Worm (Caenorhabditis elegans) whole organism, early embryonic: ENCODE measurements around the gene idpp-15.
A peak's percentile ranks its signal among the peaks of the same experiment; 100 is the strongest.

Experiments
- B0310.2 ChIP-seq: sonication (generic microtip); optimal IDR thresholded peaks from 2 replicates; lab custom pipeline; 2016; ENCODE audit warnings: mild to moderate bottlenecking, missing genetic modification characterization, missing compliant biosample characterization
- F13C5.2 ChIP-seq: sonication (generic microtip); optimal IDR thresholded peaks from 2 replicates; lab custom pipeline; 2017; ENCODE audit warnings: mild to moderate bottlenecking, missing genetic modification characterization, inconsistent platforms, missing compliant biosample characterization
- aly-1 ChIP-seq: sonication (generic microtip); optimal IDR thresholded peaks from 2 replicates; lab custom pipeline; 2016; ENCODE audit warnings: missing genetic modification characterization, missing compliant biosample characterization
- ama-1 ChIP-seq: fragments of 150-350 bp; optimal IDR thresholded peaks from 2 replicates; lab custom pipeline; 2014
- ceh-13 ChIP-seq: fragments of 200-800 bp; sonication (Bioruptor generic); optimal IDR thresholded peaks from 2 replicates; lab custom pipeline; 2018; ENCODE audit warnings: mild to moderate bottlenecking, missing genetic modification characterization, missing compliant biosample characterization
- ceh-36 ChIP-seq: sonication (generic microtip); optimal IDR thresholded peaks from 2 replicates; lab custom pipeline; 2016; ENCODE audit warnings: missing genetic modification characterization, inconsistent platforms, missing compliant biosample characterization
- ets-7 ChIP-seq: sonication (generic microtip); optimal IDR thresholded peaks from 2 replicates; lab custom pipeline; 2016; ENCODE audit warnings: missing genotype, missing genetic modification characterization, missing compliant biosample characterization
- flt-1 ChIP-seq: fragments of 200-800 bp; sonication (Bioruptor generic); IDR thresholded peaks from 2 replicates; pipeline ENCODE4 v1.3.6; 2022; ENCODE audit warnings: missing genetic modification characterization, missing compliant biosample characterization
- hmbx-1 ChIP-seq: sonication (generic microtip); optimal IDR thresholded peaks from 2 replicates; lab custom pipeline; 2016; ENCODE audit warnings: mild to moderate bottlenecking, missing genetic modification characterization, missing compliant biosample characterization
- hmg-4 ChIP-seq: fragments of 200-800 bp; sonication (Bioruptor generic); optimal IDR thresholded peaks from 2 replicates; lab custom pipeline; 2018; ENCODE audit warnings: mild to moderate bottlenecking, missing genetic modification characterization, missing compliant biosample characterization
- hnd-1 ChIP-seq: sonication (generic microtip); optimal IDR thresholded peaks from 2 replicates; lab custom pipeline; 2016; ENCODE audit warnings: missing genetic modification characterization, missing compliant biosample characterization
- pes-1 ChIP-seq: fragments of 200-800 bp; sonication (Bioruptor generic); IDR thresholded peaks from 2 replicates; pipeline ENCODE4 v1.3.6; 2022; ENCODE audit warnings: missing genetic modification reagents, missing genetic modification characterization, missing compliant biosample characterization
- scrt-1 ChIP-seq: fragments of 200-800 bp; sonication (Bioruptor generic); IDR thresholded peaks from 2 replicates; pipeline ENCODE4 v1.3.6; 2022; ENCODE audit warnings: missing genetic modification characterization, missing compliant biosample characterization
- sea-1 ChIP-seq: fragments of 200-800 bp; sonication (Bioruptor generic); conservative IDR thresholded peaks from 2 replicates; pipeline ENCODE4 v1.3.6; 2022; ENCODE audit warnings: missing genetic modification characterization, missing compliant biosample characterization
- tbx-11 ChIP-seq: fragments of 200-800 bp; sonication (Bioruptor generic); IDR thresholded peaks from 2 replicates; pipeline ENCODE4 v1.3.6; 2022; ENCODE audit warnings: missing genetic modification characterization, missing compliant biosample characterization
- tbx-37 ChIP-seq: fragments of 200-800 bp; sonication (Bioruptor generic); conservative IDR thresholded peaks from 2 replicates; pipeline ENCODE4 v1.3.6; 2022; ENCODE audit warnings: missing genetic modification reagents, missing genetic modification characterization, missing compliant biosample characterization
- tra-4 ChIP-seq: sonication (generic microtip); optimal IDR thresholded peaks from 2 replicates; lab custom pipeline; 2017; ENCODE audit warnings: missing genetic modification characterization, missing compliant biosample characterization

The idpp-15 gene

DNA sequence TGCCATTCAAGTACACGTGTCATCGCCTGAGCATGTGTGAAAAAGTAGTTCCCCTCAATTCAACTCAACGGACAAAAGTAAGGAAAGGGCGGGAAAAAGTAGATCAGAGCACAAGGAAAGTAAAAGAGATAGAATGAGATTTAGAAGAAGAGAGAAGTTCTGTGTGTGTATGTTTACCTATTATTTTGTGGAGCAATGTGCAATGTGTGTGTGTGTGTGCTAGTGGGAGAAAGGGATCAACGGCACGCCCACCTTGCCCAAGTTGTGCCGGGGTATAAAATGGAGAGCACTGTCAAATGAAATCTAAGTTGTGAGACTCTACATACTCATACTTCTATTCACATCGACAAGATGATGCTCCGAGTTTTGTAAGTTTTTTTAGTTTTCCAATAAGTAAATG, at the start of gene idpp-15:
TSS of gene idpp-15 (plus strand) at position 301 of the 400 bp plus-strand sequence.
- TF ChIP-seq ceh-36 (no peak), hmg-4 (no peak), pes-1 (no peak), tra-4 (no peak), tbx-37 (GFP tag; lab: Robert Waterston, UW) (no peak), aly-1 (tag; lab: Kevin White, UChicago) (no peak), scrt-1 (GFP tag; lab: Robert Waterston, UW) (no peak), sea-1 (GFP tag; lab: Robert Waterston, UW) (no peak), F13C5.2 (no peak), hnd-1 (tag; lab: Kevin White, UChicago) (no peak), tbx-11 (GFP tag; lab: Robert Waterston, UW) (no peak), ets-7 (tag; lab: Kevin White, UChicago) (no peak), ama-1 (no peak), B0310.2 (no peak), flt-1 (GFP tag; lab: Robert Waterston, UW) (no peak), hmbx-1 (tag; lab: Kevin White, UChicago) (no peak), ceh-13 (GFP tag; lab: Kevin White, UChicago) (no peak)

DNA sequence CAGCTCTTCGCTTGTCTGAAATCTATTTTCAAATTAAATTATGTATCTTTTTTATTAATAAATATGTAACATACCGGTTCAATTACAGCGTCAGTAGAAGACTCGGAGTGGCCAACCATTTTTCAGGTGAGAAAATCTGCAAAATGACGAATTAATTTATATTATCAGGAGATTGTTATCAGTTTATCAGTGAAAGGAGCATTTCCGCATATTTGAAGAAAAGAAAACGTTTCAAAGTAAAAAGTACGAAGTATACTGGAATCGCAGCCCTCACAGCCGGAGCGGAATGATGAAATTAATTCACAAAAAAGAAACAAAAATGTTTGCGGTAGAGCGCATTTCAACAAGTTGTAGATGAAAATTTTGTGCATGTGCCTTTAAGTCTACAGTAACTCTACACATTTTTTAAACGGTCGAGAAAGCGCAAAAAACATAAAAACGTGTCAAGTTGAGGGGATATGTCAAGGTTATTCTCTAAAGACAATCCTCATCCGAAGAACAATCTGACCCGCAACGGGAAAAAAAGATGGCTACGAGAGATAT, 45.5 kb upstream of the idpp-15 start:
- no peak for TF ChIP-seq hmbx-1 (tag; lab: Kevin White, UChicago)
- no peak for TF ChIP-seq tra-4
- TF ChIP-seq hmg-4 = no peak
- TF ChIP-seq B0310.2 = no peak
- no peak for TF ChIP-seq tbx-11 (GFP tag; lab: Robert Waterston, UW)

DNA sequence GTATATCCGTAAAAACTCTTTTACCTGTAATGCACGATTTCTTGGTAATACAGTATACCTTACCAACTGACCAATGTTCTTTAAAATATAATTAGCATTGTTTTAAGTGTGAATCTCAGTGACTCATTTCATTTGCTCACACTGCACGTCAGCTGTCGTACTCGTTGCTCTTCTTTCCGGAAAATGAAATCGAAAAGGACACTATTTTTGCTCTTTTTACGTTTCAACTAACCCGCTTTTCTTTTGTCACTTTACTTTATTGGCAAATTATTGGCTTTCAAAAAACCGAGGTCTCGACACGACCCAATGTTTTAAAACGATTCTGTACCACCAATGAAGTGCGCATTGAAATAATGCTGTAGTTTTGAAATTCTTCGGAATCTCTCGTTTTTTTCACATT, 44.5 kb upstream of the idpp-15 start, which contains the start of gene F42H10.6:
TSS of gene F42H10.6 (minus strand) at position 101 of the 400 bp plus-strand sequence.
- TF ChIP-seq flt-1 (GFP tag; lab: Robert Waterston, UW) (no peak), hmbx-1 (tag; lab: Kevin White, UChicago) (no peak), hnd-1 (tag; lab: Kevin White, UChicago) (no peak)

DNA sequence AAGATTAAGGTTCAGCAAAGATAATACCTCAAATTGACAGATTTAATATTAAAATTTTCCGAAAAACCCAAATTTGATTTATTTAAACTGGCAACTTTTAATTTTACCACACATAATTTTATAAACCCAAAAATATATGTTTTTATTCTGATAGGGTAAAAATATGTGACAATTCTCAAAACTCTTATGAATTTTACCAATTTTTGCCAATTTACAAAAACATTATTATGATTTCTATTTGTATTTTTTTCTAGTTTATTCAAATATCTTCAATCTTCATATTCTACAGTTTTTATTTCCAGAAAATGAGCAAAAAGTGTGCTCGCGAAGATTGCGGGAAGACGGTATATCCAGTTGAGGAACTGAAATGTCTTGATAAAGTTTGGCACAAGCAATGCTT, 41.0 kb upstream of the idpp-15 start, which contains the start of gene F42H10.3:
TSS of gene F42H10.3 (plus strand) at position 301 of the 400 bp plus-strand sequence.
- TF ChIP-seq B0310.2 = no peak
- no peak for TF ChIP-seq tra-4
- no peak for TF ChIP-seq scrt-1 (GFP tag; lab: Robert Waterston, UW)
- no peak for TF ChIP-seq sea-1 (GFP tag; lab: Robert Waterston, UW)
- TF ChIP-seq hnd-1 (tag; lab: Kevin White, UChicago) = no peak
- no peak for TF ChIP-seq F13C5.2
- TF ChIP-seq flt-1 (GFP tag; lab: Robert Waterston, UW) = no peak
- no peak for TF ChIP-seq pes-1
- no peak for TF ChIP-seq ceh-13 (GFP tag; lab: Kevin White, UChicago)
- TF ChIP-seq hmbx-1 (tag; lab: Kevin White, UChicago) = no peak
- no peak for TF ChIP-seq ama-1
- TF ChIP-seq hmg-4 = no peak

DNA sequence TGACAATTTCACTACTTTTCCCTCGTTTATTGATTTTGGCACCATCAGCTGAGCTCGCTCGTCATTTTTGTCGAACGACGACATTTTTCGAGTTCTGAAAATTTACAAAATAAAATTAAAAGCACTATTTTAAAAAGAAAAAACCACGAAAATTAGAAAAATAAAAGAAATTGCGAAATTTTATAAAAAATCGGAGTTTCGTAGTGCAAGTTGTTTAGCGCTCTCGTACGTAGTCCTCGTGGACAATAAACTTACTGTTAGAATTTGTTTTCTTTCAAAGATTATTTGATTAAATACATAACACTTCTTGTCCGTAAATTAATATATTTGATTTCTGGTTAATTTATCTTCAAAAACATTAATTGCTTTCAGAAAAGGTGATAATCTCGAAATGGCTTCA, 34.6 kb upstream of the idpp-15 start, which contains the start of the genes ess-2 and F42H10.2:
TSS of gene ess-2 (minus strand) at position 99 of the 400 bp plus-strand sequence.
TSS of gene F42H10.2 (plus strand) at position 367 of the 400 bp plus-strand sequence.
- no peak for TF ChIP-seq pes-1

DNA sequence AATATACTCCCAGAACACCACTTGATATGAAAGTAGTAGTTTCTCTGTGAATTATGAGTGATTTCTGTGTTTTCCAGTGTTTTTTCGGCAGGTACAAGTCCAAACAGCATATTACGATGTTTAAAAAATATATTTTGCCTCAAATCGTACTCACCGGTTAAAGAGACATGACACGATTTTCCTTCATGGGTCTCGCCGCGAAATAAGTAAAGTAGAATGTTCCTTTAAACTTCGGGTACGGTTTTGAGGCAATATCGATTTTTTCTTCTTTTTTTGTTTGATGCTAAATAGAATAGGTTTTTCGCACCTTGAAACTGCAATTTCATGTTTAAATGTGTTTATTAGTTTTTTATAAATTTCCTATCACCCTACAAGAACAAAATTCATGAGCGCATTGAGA, 32.9 kb upstream of the idpp-15 start:
- TF ChIP-seq F13C5.2 = no peak
- no peak for TF ChIP-seq hnd-1 (tag; lab: Kevin White, UChicago)
- TF ChIP-seq pes-1 = no peak

DNA sequence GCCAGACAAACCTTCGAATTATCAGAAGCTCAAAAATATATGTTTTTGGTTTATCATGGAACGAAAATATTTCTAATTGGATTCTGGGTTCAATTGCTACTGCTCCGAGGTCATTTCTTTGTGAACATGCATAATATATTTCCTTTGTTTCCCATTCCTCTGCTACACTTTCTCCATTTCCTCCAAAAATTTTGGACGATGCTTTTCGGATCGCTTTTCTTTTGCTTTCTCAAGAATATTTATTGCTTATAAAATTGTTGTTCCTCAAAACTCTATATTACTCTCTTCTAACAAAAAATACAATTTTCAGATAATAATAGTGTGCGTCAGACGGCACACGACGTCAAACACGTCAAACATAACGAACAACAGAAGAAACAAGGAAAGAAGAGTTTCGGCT, 30.2 kb upstream of the idpp-15 start, which contains the start of gene pac-1:
TSS of gene pac-1 (plus strand) at position 301 of the 400 bp plus-strand sequence.
- no peak for TF ChIP-seq tra-4
- no peak for TF ChIP-seq hmbx-1 (tag; lab: Kevin White, UChicago)
- no peak for TF ChIP-seq ceh-36
- TF ChIP-seq scrt-1 (GFP tag; lab: Robert Waterston, UW) = no peak
- TF ChIP-seq hnd-1 (tag; lab: Kevin White, UChicago) = no peak
- TF ChIP-seq ets-7 (tag; lab: Kevin White, UChicago) = no peak
- TF ChIP-seq aly-1 (tag; lab: Kevin White, UChicago) = no peak
- TF ChIP-seq ceh-13 (GFP tag; lab: Kevin White, UChicago) = no peak
- no peak for TF ChIP-seq hmg-4
- no peak for TF ChIP-seq flt-1 (GFP tag; lab: Robert Waterston, UW)
- TF ChIP-seq B0310.2 = no peak
- no peak for TF ChIP-seq tbx-37 (GFP tag; lab: Robert Waterston, UW)
- no peak for TF ChIP-seq tbx-11 (GFP tag; lab: Robert Waterston, UW)
- TF ChIP-seq pes-1 = no peak
- TF ChIP-seq sea-1 (GFP tag; lab: Robert Waterston, UW) = no peak
- TF ChIP-seq F13C5.2 = no peak
- TF ChIP-seq ama-1 = no peak

DNA sequence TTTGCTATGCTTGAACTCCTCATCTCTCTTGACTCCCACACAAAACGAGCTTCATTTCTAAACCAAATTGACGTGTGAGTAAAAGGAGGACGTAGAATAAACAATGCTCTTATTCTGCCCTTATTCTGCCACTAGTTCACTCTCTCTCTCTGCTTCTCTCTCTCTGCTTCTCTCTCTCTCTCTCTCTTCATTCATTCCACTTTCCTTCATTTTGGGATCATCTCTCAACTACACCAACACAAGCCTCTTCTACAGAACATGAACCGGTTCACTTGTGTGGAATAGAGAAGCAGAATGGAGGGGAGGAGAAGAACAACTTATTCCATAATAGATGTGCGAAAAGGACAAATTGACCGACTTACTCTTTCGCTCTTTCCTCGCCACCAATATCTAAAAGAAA, 21.5 kb upstream of the idpp-15 start:
- TF ChIP-seq ets-7 (tag; lab: Kevin White, UChicago) (no peak), hmg-4 (peak; percentile 7)

DNA sequence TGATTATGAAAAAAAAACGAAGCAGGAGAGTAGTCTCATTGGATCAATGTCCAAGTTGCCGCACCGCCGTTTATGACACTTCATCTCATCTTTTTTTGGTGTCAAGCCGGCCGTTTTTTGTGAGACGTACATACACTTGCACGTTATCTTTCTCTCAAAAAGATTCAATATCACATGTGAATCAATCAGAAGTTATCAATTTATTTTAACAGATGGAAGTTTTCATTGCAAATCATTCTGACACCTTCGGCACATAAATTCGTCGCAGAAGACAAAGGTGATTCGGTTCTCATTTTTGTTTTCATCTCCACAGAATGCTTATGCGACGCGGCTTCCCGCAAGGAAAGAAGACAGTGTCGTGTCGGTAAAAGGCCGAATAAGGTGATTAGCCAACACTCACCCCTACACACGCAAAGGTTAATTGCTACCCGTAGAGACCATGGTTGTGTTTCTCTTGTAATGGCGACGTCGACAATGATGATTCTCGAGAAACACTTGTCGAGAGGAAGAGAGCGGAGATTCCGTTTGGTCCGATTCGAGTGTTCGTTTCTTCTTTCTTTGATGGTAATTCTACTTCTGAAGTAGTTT, 20.6 kb upstream of the idpp-15 start:
- no peak for TF ChIP-seq tra-4
- TF ChIP-seq sea-1 (GFP tag; lab: Robert Waterston, UW) = 0 out of 2 replicates have a peak, but pooled peaks have one; percentile 35
